Fruit fly (Drosophila melanogaster): ENCODE data around the gene eIF3h.

- peak; percentile 26 for TF ChIP-seq CG7045 (GFP tag; optimal IDR thresholded peaks at IDR 0.05)
- TF ChIP-seq Crg-1 (GFP tag; optimal IDR thresholded peaks at IDR 0.05) = no peak
- peak; percentile 48 for TF ChIP-seq CG14711 (tag; optimal IDR thresholded peaks at IDR 0.05)
- TF ChIP-seq pad (GFP tag; optimal IDR thresholded peaks at IDR 0.05) = peak; percentile 70
- TF ChIP-seq CG1620 (GFP tag; optimal IDR thresholded peaks at IDR 0.05) = no peak
- no peak for TF ChIP-seq CG33017 (tag; optimal IDR thresholded peaks at IDR 0.05)
- TF ChIP-seq kay (GFP tag; ENCODE audit: borderline replicate concordance) = peak; percentile 9
- TF ChIP-seq Clk (GFP tag; optimal IDR thresholded peaks at IDR 0.05) = no peak
- TF ChIP-seq bab1 (GFP tag; optimal IDR thresholded peaks at IDR 0.05) = no peak
- no peak for TF ChIP-seq tj (GFP tag; optimal IDR thresholded peaks at IDR 0.05)
- TF ChIP-seq cnc (optimal IDR thresholded peaks at IDR 0.05) = no peak
- no peak for TF ChIP-seq CG5204 (GFP tag; optimal IDR thresholded peaks at IDR 0.05)
Measured at dm6 chr2L:5080225-5080867, 27.5 kb upstream of the eIF3h start.
